Worm (Caenorhabditis elegans) whole organism, L2 larva: Measurements from ENCODE around the gene elks-1.

Experiments
- alr-1 ChIP-seq: fragments of 150-350 bp; optimal IDR thresholded peaks from 2 replicates; lab custom pipeline; 2014; ENCODE audit warnings: missing biosample characterization, missing genetic modification characterization
- aly-2 ChIP-seq: fragments of 150-350 bp; optimal IDR thresholded peaks from 2 replicates; lab custom pipeline; 2014; ENCODE audit warnings: missing biosample characterization, missing genetic modification characterization
- blmp-1 ChIP-seq: sonication (generic microtip); optimal IDR thresholded peaks from 2 replicates; lab custom pipeline; 2017; ENCODE audit warnings: missing genetic modification characterization, mild to moderate bottlenecking, missing compliant biosample characterization, antibody characterized with exemption, moderate library complexity; ENCODE audit not compliant: insufficient read depth
- gmeb-1 ChIP-seq: fragments of 150-350 bp; optimal IDR thresholded peaks from 2 replicates; lab custom pipeline; 2014; ENCODE audit warnings: missing biosample characterization, missing genetic modification characterization

DNA sequence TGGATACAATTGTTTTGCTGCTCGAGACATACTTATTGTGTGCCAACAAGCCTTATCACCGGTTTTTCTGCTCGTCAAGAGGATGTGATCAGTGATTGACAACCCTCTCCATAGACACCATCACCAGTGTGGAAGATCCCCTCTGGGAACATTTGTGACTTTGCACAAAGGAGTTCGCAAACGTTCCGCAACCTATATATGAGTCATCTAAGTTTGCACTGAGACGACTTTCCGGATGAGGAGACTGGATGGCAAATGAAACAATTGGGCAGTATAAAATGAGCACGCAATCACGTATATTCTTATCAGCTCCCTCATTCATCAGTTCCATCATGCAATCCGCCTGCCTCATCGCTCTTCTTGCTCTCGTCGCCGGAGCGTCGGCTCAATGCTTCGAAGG, 49.3 kb downstream of the elks-1 start, which contains the start of gene W08E12.5:
- TF ChIP-seq blmp-1, result no peak
- TF ChIP-seq alr-1 (tag; lab: Kevin White, UChicago), result no peak
- no peak for TF ChIP-seq gmeb-1 (tag; lab: Kevin White, UChicago)
- no peak for TF ChIP-seq aly-2 (tag; lab: Kevin White, UChicago)
